Fruit fly (Drosophila melanogaster) S2 (cell line): ENCODE results near the gene Unc-76.

Experiments
- CG8478 ChIP-seq: fragments of >200 bp; optimal IDR thresholded peaks from 2 replicates; lab custom pipeline; 2018
- CTCF ChIP-seq, 2 experiments: fragments of >200 bp; optimal IDR thresholded peaks; 2 replicates each; lab custom pipeline; 2018

dm6 chrX:2075846-2076377 lies 4.5 kb upstream of the Unc-76 start, which contains the start of gene CG4045:
- TF ChIP-seq CTCF (optimal IDR thresholded peaks at IDR 0.05; lab: Kevin White, UChicago) (no peak), CG8478 (lab: Kevin White, UChicago) (no peak)
